Worm (Caenorhabditis elegans): ENCODE data around the gene pqn-65.

DNA sequence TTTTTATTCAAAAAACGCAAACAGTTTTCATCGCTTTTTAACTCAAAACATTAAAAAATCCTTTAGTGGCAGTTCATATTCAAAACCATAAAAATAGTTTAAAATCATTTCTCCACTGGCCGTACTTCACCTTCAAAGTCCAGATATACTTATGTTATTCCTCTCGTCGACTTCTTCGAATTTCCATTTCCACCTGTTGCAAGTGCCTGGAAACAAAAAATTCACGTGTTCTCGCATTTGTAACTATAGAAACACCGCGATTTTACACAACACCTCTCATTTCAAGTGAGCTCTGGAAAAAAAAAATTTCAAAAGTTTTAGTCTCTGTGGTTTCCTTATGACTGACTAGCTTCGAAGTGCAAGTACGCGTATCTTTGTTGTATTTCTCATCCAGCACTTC lies 5.6 kb upstream of the pqn-65 start:
- TF ChIP-seq fkh-10 (GFP tag; optimal IDR thresholded peaks at IDR 0.05): no peak
- no peak for TF ChIP-seq ceh-2 (tag; optimal IDR thresholded peaks at IDR 0.05)
- TF ChIP-seq dve-1 (tag; optimal IDR thresholded peaks at IDR 0.05): no peak
- TF ChIP-seq rnt-1 (tag; optimal IDR thresholded peaks at IDR 0.05): no peak
- TF ChIP-seq ceh-24 (tag; optimal IDR thresholded peaks at IDR 0.05): no peak
- TF ChIP-seq tbx-7 (tag; optimal IDR thresholded peaks at IDR 0.05): no peak
- no peak for TF ChIP-seq hlh-30 (tag; optimal IDR thresholded peaks at IDR 0.05; ENCODE audit: insufficient read depth)
- TF ChIP-seq ztf-16 (tag; optimal IDR thresholded peaks at IDR 0.05): no peak
- no peak for TF ChIP-seq ceh-22 (tag; optimal IDR thresholded peaks at IDR 0.05)
